Worm (Caenorhabditis elegans) whole organism, mixed stage, embryonic: ENCODE data around the gene ced-2.

ENCODE experiments used
- blmp-1 ChIP-seq: fragments of 150-350 bp; optimal IDR thresholded peaks from 2 replicates; lab custom pipeline; 2014; ENCODE audit warnings: missing biosample characterization, missing genetic modification characterization
- ceh-39 ChIP-seq: fragments of 150-350 bp; optimal IDR thresholded peaks from 2 replicates; lab custom pipeline; 2014; ENCODE audit warnings: missing biosample characterization, missing genetic modification characterization
- ceh-43 ChIP-seq: fragments of 200-800 bp; sonication (Bioruptor generic); optimal IDR thresholded peaks from 2 replicates; lab custom pipeline; 2018; ENCODE audit warnings: mild to moderate bottlenecking, missing genetic modification characterization, moderate library complexity, missing compliant biosample characterization
- ceh-83 ChIP-seq: fragments of 200-800 bp; sonication (Bioruptor generic); optimal IDR thresholded peaks from 2 replicates; lab custom pipeline; 2018; ENCODE audit warnings: mild to moderate bottlenecking, missing genetic modification characterization, missing compliant biosample characterization
- ces-1 ChIP-seq: fragments of 150-350 bp; optimal IDR thresholded peaks from 2 replicates; lab custom pipeline; 2014; ENCODE audit warnings: missing biosample characterization, missing genetic modification reagents, missing genetic modification characterization
- lin-13 ChIP-seq: fragments of 150-350 bp; optimal IDR thresholded peaks from 2 replicates; lab custom pipeline; 2014; ENCODE audit warnings: missing biosample characterization, missing genetic modification characterization
- nhr-28 ChIP-seq: fragments of 150-350 bp; optimal IDR thresholded peaks from 2 replicates; lab custom pipeline; 2014; ENCODE audit warnings: missing biosample characterization, missing genetic modification characterization
- nhr-76 ChIP-seq: sonication (generic microtip); optimal IDR thresholded peaks from 2 replicates; lab custom pipeline; 2017; ENCODE audit warnings: missing biosample characterization, missing genetic modification characterization
- snpc-4 ChIP-seq: fragments of 150-350 bp; optimal IDR thresholded peaks from 2 replicates; lab custom pipeline; 2014; ENCODE audit warnings: missing biosample characterization, missing genetic modification characterization
- sptf-1 ChIP-seq: sonication (generic microtip); optimal IDR thresholded peaks from 2 replicates; lab custom pipeline; 2017; ENCODE audit warnings: mild to moderate bottlenecking, missing genetic modification characterization, moderate library complexity, missing compliant biosample characterization
- unc-39 ChIP-seq: fragments of 150-350 bp; optimal IDR thresholded peaks from 2 replicates; lab custom pipeline; 2014; ENCODE audit warnings: missing biosample characterization, missing genetic modification characterization
- unc-62 ChIP-seq: fragments of 150-350 bp; optimal IDR thresholded peaks from 2 replicates; lab custom pipeline; 2014; ENCODE audit warnings: missing biosample characterization, missing genetic modification reagents, missing genetic modification characterization
- ztf-11 ChIP-seq: fragments of 150-350 bp; optimal IDR thresholded peaks from 2 replicates; lab custom pipeline; 2014; ENCODE audit warnings: missing biosample characterization, missing genetic modification characterization

- TF ChIP-seq nhr-76 (tag; lab: Kevin White, UChicago), result no peak
- TF ChIP-seq lin-13 (tag; lab: Kevin White, UChicago), result no peak
- TF ChIP-seq ces-1, result no peak
- no peak for TF ChIP-seq snpc-4 (tag; lab: Kevin White, UChicago)
- no peak for TF ChIP-seq ceh-43 (GFP tag; lab: Kevin White, UChicago)
- no peak for TF ChIP-seq nhr-28 (tag; lab: Kevin White, UChicago)
- no peak for TF ChIP-seq unc-62 (GFP tag; lab: Kevin White, UChicago)
- no peak for TF ChIP-seq ztf-11 (tag; lab: Kevin White, UChicago)
- no peak for TF ChIP-seq sptf-1 (tag; lab: Kevin White, UChicago)
- no peak for TF ChIP-seq ceh-39 (tag; lab: Kevin White, UChicago)
- TF ChIP-seq ceh-83 (GFP tag; lab: Kevin White, UChicago), result no peak
- no peak for TF ChIP-seq blmp-1
- TF ChIP-seq unc-39 (tag; lab: Kevin White, UChicago), result no peak
Observed at ce11 chrIV:1628281-1628680, 31.2 kb downstream of the ced-2 start.
